Worm (Caenorhabditis elegans) whole organism, late embryonic: ENCODE measurements around the gene rpc-2.

Source experiments
- ceh-14 ChIP-seq: sonication (generic microtip); optimal IDR thresholded peaks from 2 replicates; lab custom pipeline; 2016; ENCODE audit warnings: missing genotype, missing genetic modification characterization, missing compliant biosample characterization
- ceh-2 ChIP-seq: sonication (generic microtip); optimal IDR thresholded peaks from 2 replicates; lab custom pipeline; 2016; ENCODE audit warnings: missing genotype, missing genetic modification characterization, missing compliant biosample characterization
- elt-2 ChIP-seq: sonication (generic microtip); optimal IDR thresholded peaks from 2 replicates; lab custom pipeline; 2016; ENCODE audit warnings: missing genetic modification reagents, missing genetic modification characterization, missing compliant biosample characterization
- eyg-1 ChIP-seq: sonication (generic microtip); optimal IDR thresholded peaks from 2 replicates; lab custom pipeline; 2016; ENCODE audit warnings: missing genotype, missing genetic modification characterization, missing compliant biosample characterization
- fkh-10 ChIP-seq: fragments of 150-350 bp; optimal IDR thresholded peaks from 2 replicates; lab custom pipeline; 2014; ENCODE audit warnings: missing biosample characterization, missing genetic modification reagents, missing genetic modification characterization
- hlh-30 ChIP-seq: sonication (generic microtip); optimal IDR thresholded peaks from 2 replicates; lab custom pipeline; 2017; ENCODE audit warnings: antibody characterized with exemption, missing genetic modification characterization, missing compliant biosample characterization; ENCODE audit not compliant: insufficient read depth
- madf-2 ChIP-seq: sonication (generic microtip); optimal IDR thresholded peaks from 2 replicates; lab custom pipeline; 2017; ENCODE audit warnings: missing genetic modification characterization, missing compliant biosample characterization
- pqm-1 ChIP-seq: sonication (generic microtip); optimal IDR thresholded peaks from 2 replicates; lab custom pipeline; 2016; ENCODE audit warnings: missing genetic modification characterization, missing compliant biosample characterization

DNA sequence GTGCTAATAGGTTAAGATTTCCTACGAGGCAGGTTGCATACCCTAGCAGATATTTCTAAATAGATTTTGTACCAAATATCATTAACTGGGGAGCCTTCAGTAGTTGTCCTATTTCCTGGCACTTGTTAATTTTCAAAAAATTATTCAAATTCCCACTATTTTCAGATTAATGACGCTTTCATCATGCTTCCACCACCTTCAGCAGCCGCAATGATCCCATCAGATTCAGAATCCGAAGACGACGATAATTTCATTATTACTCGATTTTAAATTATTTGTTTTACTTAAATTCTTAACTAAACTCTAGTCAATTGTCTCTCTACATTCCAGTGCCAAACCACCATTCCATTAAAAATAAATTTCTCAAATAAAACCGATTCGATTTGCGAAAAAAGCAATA, 6.3 kb upstream of the rpc-2 start:
- no peak for TF ChIP-seq pqm-1 (tag; lab: Kevin White, UChicago)
- TF ChIP-seq ceh-2 (tag; lab: Kevin White, UChicago): no peak
- no peak for TF ChIP-seq hlh-30 (tag; lab: Kevin White, UChicago)
- TF ChIP-seq fkh-10 (GFP tag; lab: Kevin White, UChicago): no peak
- TF ChIP-seq eyg-1 (tag; lab: Kevin White, UChicago): no peak
- no peak for TF ChIP-seq ceh-14 (tag; lab: Kevin White, UChicago)
- no peak for TF ChIP-seq madf-2
- no peak for TF ChIP-seq elt-2
